Worm (Caenorhabditis elegans): Measurements from ENCODE around the gene famk-1.

The famk-1 gene

DNA sequence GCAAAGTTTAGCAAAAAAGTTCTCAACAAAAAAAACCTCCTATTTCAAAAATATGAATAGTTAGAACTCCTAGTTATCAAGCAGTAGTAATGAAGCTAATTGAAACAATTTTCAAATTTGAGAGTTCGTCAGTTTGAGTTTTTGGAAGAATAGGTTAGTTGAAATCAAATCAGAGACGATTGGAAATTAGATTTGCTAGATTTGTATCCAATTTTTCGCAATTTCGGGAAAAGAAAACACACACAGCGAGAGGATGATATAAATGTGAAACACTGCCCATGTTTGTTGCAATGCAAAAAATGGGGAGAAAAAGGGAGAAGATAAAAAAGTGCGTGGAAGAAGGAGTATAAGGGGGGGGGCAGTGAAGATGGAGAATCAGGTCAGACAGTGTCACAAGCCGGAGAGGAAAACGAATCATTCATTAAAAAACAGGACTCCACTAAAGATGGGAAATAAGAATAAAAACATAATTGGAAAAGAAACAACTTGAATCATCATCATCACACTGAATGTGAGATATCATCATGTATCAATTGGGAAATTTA, 12.2 kb upstream of the famk-1 start:
- TF ChIP-seq hlh-30 (tag; optimal IDR thresholded peaks at IDR 0.05; ENCODE audit: insufficient read depth) (peak; percentile 40), hmg-1.1 (GFP tag; IDR thresholded peaks at IDR 0.05) (no peak), nhr-28 (tag; optimal IDR thresholded peaks at IDR 0.05) (no peak), unc-62 (GFP tag; optimal IDR thresholded peaks at IDR 0.05 in 1 of 2) (peak in 1 of 2 experiments; percentile 35), unc-62 (tag; optimal IDR thresholded peaks at IDR 0.05) (no peak), duxl-1 (tag; optimal IDR thresholded peaks at IDR 0.05; ENCODE audit: poor library complexity) (no peak), aly-2 (tag; optimal IDR thresholded peaks at IDR 0.05) (no peak), hlh-11 (tag; optimal IDR thresholded peaks at IDR 0.05) (peak; percentile 31), mxl-3 (GFP tag; optimal IDR thresholded peaks at IDR 0.05) (peak; percentile 49), lsy-2 (tag; optimal IDR thresholded peaks at IDR 0.05) (peak in 1 of 2 experiments; percentile 11), snpc-1.2 (GFP tag; IDR thresholded peaks at IDR 0.05) (no peak), ces-1 (GFP tag; optimal IDR thresholded peaks at IDR 0.05) (peak; percentile 28)

DNA sequence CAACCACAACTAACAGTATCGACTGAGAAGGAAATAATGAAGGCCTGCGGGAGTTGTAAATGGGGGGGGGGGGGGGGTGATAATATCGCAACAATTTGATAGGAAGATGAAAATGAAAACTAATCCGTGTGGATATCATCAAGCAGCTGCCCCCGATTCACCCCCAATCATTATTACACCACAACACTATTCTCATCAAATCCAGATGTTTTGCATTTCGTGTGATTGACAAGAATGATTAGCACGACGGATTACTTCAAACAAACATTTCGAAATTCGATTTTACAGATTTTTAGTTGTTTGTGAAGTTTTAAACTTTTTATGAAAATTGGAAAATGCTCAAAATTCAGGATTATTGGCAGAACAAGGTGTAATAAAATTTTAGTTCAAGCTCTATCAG, 11.1 kb upstream of the famk-1 start:
- TF ChIP-seq T26A8.4 (GFP tag; IDR thresholded peaks at IDR 0.05) (no peak), ceh-20 (GFP tag; IDR thresholded peaks at IDR 0.05) (no peak), nhr-48 (tag; optimal IDR thresholded peaks at IDR 0.05) (no peak), egl-43 (GFP tag; IDR thresholded peaks at IDR 0.05) (no peak), duxl-1 (tag; optimal IDR thresholded peaks at IDR 0.05; ENCODE audit: poor library complexity) (no peak), spr-3 (GFP tag; optimal IDR thresholded peaks at IDR 0.05) (no peak), Y48G9A.11 (GFP tag; IDR thresholded peaks at IDR 0.05) (no peak), snpc-1.2 (GFP tag; IDR thresholded peaks at IDR 0.05) (no peak), nhr-11 (tag; optimal IDR thresholded peaks at IDR 0.05) (no peak), nhr-102 (tag; optimal IDR thresholded peaks at IDR 0.05) (no peak), unc-62 (GFP tag; optimal IDR thresholded peaks at IDR 0.05 in 1 of 2) (no peak), unc-62 (tag; optimal IDR thresholded peaks at IDR 0.05) (no peak), hif-1 (tag; optimal IDR thresholded peaks at IDR 0.05) (no peak)

DNA sequence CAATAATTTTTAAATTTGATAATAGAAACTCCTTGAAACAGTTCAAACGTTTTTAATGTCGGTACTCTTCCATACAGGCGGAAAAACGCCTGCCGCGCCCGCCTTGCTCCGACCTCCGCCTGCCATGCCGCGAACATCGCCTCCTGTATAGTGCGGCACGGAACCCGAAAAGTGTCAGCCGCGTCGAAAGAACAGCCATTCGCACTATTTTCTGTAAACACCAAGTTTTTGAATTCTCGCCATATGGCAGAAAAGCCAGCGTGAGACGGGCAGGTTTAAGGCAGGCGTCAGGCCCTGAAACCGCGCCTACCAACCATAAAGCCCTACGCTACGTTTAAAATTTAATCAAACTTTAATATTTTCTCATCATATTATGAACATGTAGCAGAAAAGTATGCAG, 9.7 kb upstream of the famk-1 start:
- TF ChIP-seq daf-8 (GFP tag; IDR thresholded peaks at IDR 0.05) (no peak), zip-11 (GFP tag; IDR thresholded peaks at IDR 0.05) (no peak), snpc-4 (tag; optimal IDR thresholded peaks at IDR 0.05) (peak; percentile 6), daf-12 (tag; optimal IDR thresholded peaks at IDR 0.05) (no peak), saeg-2 (GFP tag; IDR thresholded peaks at IDR 0.05) (no peak), aly-2 (tag; optimal IDR thresholded peaks at IDR 0.05) (no peak), nhr-6 (tag; optimal IDR thresholded peaks at IDR 0.05) (no peak), F44E2.7 (GFP tag; IDR thresholded peaks at IDR 0.05) (no peak), nhr-48 (tag; optimal IDR thresholded peaks at IDR 0.05) (no peak), lin-38 (GFP tag; IDR thresholded peaks at IDR 0.05) (no peak), mes-2 (tag; optimal IDR thresholded peaks at IDR 0.05; ENCODE audit: poor library complexity, severe bottlenecking) (no peak), rbr-2 (tag; optimal IDR thresholded peaks at IDR 0.05) (no peak), pha-4 (GFP tag; IDR thresholded peaks at IDR 0.05) (no peak), pha-4 (tag; optimal IDR thresholded peaks at IDR 0.05) (no peak), set-16 (GFP tag; IDR thresholded peaks at IDR 0.05) (peak; percentile 52), duxl-1 (tag; optimal IDR thresholded peaks at IDR 0.05; ENCODE audit: poor library complexity) (no peak), zip-2 (tag; optimal IDR thresholded peaks at IDR 0.05) (no peak), dmd-6 (GFP tag; IDR thresholded peaks at IDR 0.05) (no peak), nhr-41 (GFP tag; IDR thresholded peaks at IDR 0.05) (no peak)
